Fruit fly (Drosophila melanogaster): ENCODE results near the gene CG31551.
A peak's percentile ranks its signal among the peaks of the same experiment; 100 is the strongest.

DNA sequence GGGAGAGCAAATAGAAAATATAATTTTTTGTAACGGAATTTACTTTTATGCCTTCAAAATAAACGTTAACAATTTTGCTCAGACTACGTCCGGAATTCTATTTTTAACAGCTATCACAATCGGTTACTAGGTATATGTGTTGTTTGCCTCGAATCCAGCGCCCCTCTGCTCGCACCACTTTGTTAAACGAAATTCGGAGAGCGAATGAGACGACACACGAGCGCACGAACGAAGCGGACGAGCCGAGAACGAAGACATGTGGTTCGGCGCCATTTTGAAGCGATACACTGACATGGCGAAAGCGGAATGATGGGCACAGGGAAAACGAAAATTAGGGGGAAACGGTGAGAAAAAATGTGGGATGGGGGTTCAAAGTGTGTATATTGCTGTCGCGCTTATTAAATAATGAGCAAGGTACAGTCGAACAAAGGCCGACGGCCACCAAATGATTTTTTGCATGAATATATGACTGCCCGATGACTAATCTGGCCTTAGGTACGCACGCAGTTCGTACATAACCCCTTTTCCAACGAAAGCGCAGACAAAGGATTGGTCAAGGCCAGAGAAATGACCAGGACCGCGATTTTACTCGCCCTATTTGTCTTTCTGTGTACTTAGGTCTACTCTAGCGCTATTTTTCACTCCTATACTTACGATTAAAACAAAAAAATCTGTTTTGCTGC lies 27.1 kb upstream of the CG31551 start:
- TF ChIP-seq usp (GFP tag; optimal IDR thresholded peaks at IDR 0.05) (no peak), Hr78 (GFP tag; optimal IDR thresholded peaks at IDR 0.05) (no peak), Dfd (GFP tag; optimal IDR thresholded peaks at IDR 0.05) (no peak), dsf (GFP tag; optimal IDR thresholded peaks at IDR 0.05; ENCODE audit: borderline replicate concordance) (no peak), foxo (GFP tag; optimal IDR thresholded peaks at IDR 0.05) (peak; percentile 10 to 71), GATAd (GFP tag; optimal IDR thresholded peaks at IDR 0.05) (no peak)
